Worm (Caenorhabditis elegans) whole organism, L1 larva: ENCODE data around the gene F54B11.10.

Experiments used
- ama-1 ChIP-seq: fragments of 150-350 bp; optimal IDR thresholded peaks from 2 replicates; lab custom pipeline; 2014
- ceh-90 ChIP-seq: sonication (generic microtip); optimal IDR thresholded peaks from 2 replicates; lab custom pipeline; 2016; ENCODE audit warnings: missing genetic modification characterization, missing compliant biosample characterization
- ztf-4 ChIP-seq: fragments of 150-350 bp; optimal IDR thresholded peaks from 2 replicates; lab custom pipeline; 2014; ENCODE audit warnings: missing biosample characterization, missing genetic modification characterization

DNA sequence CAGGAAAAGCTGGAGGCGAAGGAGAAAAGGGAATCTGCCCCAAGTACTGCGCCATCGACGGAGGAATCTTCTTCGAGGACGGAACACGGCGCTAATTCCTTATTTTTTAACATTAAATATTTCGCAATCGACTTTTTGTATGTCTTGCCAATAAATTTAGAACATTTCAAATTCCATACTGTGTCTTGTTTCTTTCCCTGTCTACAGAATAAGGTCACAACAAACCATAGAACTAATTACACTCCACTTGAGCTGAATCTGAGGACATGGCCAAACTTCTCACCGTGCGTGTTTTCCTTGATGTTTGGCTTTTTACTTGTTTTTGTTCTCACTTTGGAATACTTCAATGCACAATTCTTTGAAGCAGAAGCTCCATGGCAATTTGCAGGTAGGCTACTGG, 10.4 kb downstream of the F54B11.10 start, which contains the start of gene F54B11.4:
- no peak for TF ChIP-seq ama-1
- TF ChIP-seq ceh-90 (tag; lab: Kevin White, UChicago), result no peak
- TF ChIP-seq ztf-4 (tag; lab: Kevin White, UChicago), result no peak
